Worm (Caenorhabditis elegans) whole organism, L3 larva: ENCODE data around the gene tsp-18.

Experiments used
- ama-1 ChIP-seq: fragments of 150-350 bp; optimal IDR thresholded peaks from 2 replicates; lab custom pipeline; 2018
- egl-27 ChIP-seq: sonication (generic microtip); optimal IDR thresholded peaks from 4 replicates; lab custom pipeline; 2017; ENCODE audit warnings: missing biosample characterization, missing genetic modification reagents, missing genetic modification characterization
- lin-39 ChIP-seq: fragments of 150-350 bp; optimal IDR thresholded peaks from 2 replicates; lab custom pipeline; 2018; ENCODE audit warnings: missing biosample characterization, missing genetic modification reagents, missing genetic modification characterization
- nhr-77 ChIP-seq: fragments of 150-350 bp; optimal IDR thresholded peaks from 2 replicates; lab custom pipeline; 2014; ENCODE audit warnings: missing biosample characterization, missing genetic modification characterization

ce11 chrII:5906274-5906673, 1.9 kb downstream of the tsp-18 start, which contains the start of gene F59G1.8:
- TF ChIP-seq nhr-77 (tag; lab: Kevin White, UChicago) (no peak), ama-1 (lab: Kevin White, UChicago) (no peak), egl-27 (tag; lab: Kevin White, UChicago) (no peak), lin-39 (tag; lab: Kevin White, UChicago) (no peak)
